Fruit fly (Drosophila melanogaster) whole organism, embryonic: ENCODE data around the gene CG44271.
A peak's percentile ranks its signal among the peaks of the same experiment; 100 is the strongest.

Experiments used
- Bgb ChIP-seq: fragments of 200-800 bp; sonication (Bioruptor generic); IDR thresholded peaks from 2 replicates; pipeline ENCODE4 v1.3.6; 2022; ENCODE audit warnings: missing biosample characterization, missing genetic modification characterization; ENCODE audit not compliant: partially characterized antibody
- CG11456 ChIP-seq: fragments of 200-800 bp; sonication (Bioruptor generic); IDR thresholded peaks from 3 replicates; pipeline ENCODE4 v1.3.6; 2022; ENCODE audit warnings: missing biosample characterization, missing genetic modification characterization
- CG11695 ChIP-seq: fragments of 200-800 bp; sonication (Bioruptor generic); IDR thresholded peaks from 3 replicates; pipeline ENCODE4 v1.3.6; 2022; ENCODE audit warnings: missing biosample characterization, missing genetic modification characterization
- CG13287 ChIP-seq: fragments of 200-800 bp; sonication (Bioruptor generic); IDR thresholded peaks from 2 replicates; pipeline ENCODE4 v1.3.6; 2022; ENCODE audit warnings: missing biosample characterization, missing genetic modification characterization; ENCODE audit not compliant: partially characterized antibody
- CG13894 ChIP-seq: fragments of 200-800 bp; sonication (Bioruptor generic); optimal IDR thresholded peaks from 3 replicates; lab custom pipeline; 2018; ENCODE audit warnings: missing biosample characterization, mild to moderate bottlenecking, missing genetic modification characterization, moderate library complexity
- CG15073 ChIP-seq: fragments of 200-800 bp; sonication (Bioruptor generic); optimal IDR thresholded peaks from 2 replicates; lab custom pipeline; 2016; ENCODE audit warnings: missing biosample characterization, missing genetic modification characterization
- CG1603 ChIP-seq: fragments of 200-800 bp; sonication (Bioruptor generic); optimal IDR thresholded peaks from 2 replicates; lab custom pipeline; 2019; ENCODE audit warnings: missing biosample characterization, mild to moderate bottlenecking, missing genetic modification characterization, moderate library complexity
- CG16779 ChIP-seq: fragments of 200-800 bp; sonication (Bioruptor generic); IDR thresholded peaks from 2 replicates; pipeline ENCODE4 v1.3.6; 2022; ENCODE audit warnings: missing biosample characterization, missing genetic modification characterization
- CG17359 ChIP-seq: fragments of 200-800 bp; sonication (Bioruptor generic); optimal IDR thresholded peaks from 3 replicates; lab custom pipeline; 2018; ENCODE audit warnings: missing biosample characterization, mild to moderate bottlenecking, missing genetic modification characterization, moderate library complexity
- CG2875 ChIP-seq: fragments of 200-800 bp; sonication (Bioruptor generic); optimal IDR thresholded peaks from 2 replicates; lab custom pipeline; 2017; ENCODE audit warnings: missing biosample characterization, mild to moderate bottlenecking, missing genetic modification characterization, missing genetic modification reagents
- CG30403 ChIP-seq: fragments of 200-800 bp; sonication (Bioruptor generic); optimal IDR thresholded peaks from 3 replicates; lab custom pipeline; 2016; ENCODE audit warnings: missing biosample characterization, missing genetic modification characterization
- CG31365 ChIP-seq: fragments of 200-800 bp; sonication (Bioruptor generic); optimal IDR thresholded peaks from 2 replicates; lab custom pipeline; 2018; ENCODE audit warnings: missing biosample characterization, mild to moderate bottlenecking, missing genetic modification characterization
- CG3407 ChIP-seq: fragments of 200-800 bp; sonication (Bioruptor generic); optimal IDR thresholded peaks from 2 replicates; lab custom pipeline; 2018; ENCODE audit warnings: missing biosample characterization, mild to moderate bottlenecking, missing genetic modification characterization
- CG34224 ChIP-seq: fragments of 200-800 bp; sonication (Bioruptor generic); IDR thresholded peaks from 3 replicates; pipeline ENCODE4 v1.3.6; 2022; ENCODE audit warnings: missing biosample characterization, missing genetic modification characterization; ENCODE audit not compliant: partially characterized antibody
- CG3995 ChIP-seq: fragments of 200-800 bp; sonication (Bioruptor generic); optimal IDR thresholded peaks from 3 replicates; lab custom pipeline; 2016; ENCODE audit warnings: missing biosample characterization, missing genetic modification characterization
- CG4404 ChIP-seq: fragments of 200-800 bp; sonication (Bioruptor generic); IDR thresholded peaks from 2 replicates; pipeline ENCODE4 v1.3.6; 2022; ENCODE audit warnings: missing biosample characterization, missing genetic modification characterization
- CG8281 ChIP-seq: fragments of 200-800 bp; sonication (Bioruptor generic); optimal IDR thresholded peaks from 2 replicates; lab custom pipeline; 2018; ENCODE audit warnings: missing biosample characterization, mild to moderate bottlenecking, missing genetic modification characterization, moderate library complexity
- CG8290 ChIP-seq, 3 experiments: fragments of 200-800 bp; sonication (Bioruptor generic); optimal IDR thresholded peaks; 2 replicates each; lab custom pipeline; 2016 to 2019; ENCODE audit warnings: missing biosample characterization in 3 of 3, missing genetic modification characterization in 3 of 3, mild to moderate bottlenecking in 2 of 3, moderate library complexity in 1 of 3
- CG8765 ChIP-seq: fragments of 200-800 bp; sonication (Bioruptor generic); IDR thresholded peaks from 2 replicates; pipeline ENCODE4 v1.3.6; 2022; ENCODE audit warnings: missing biosample characterization, missing genetic modification characterization
- Hey ChIP-seq: fragments of 200-800 bp; sonication (Bioruptor generic); optimal IDR thresholded peaks from 3 replicates; lab custom pipeline; 2018; ENCODE audit warnings: missing biosample characterization, mild to moderate bottlenecking, missing genetic modification characterization
- Jarid2 ChIP-seq: fragments of 200-800 bp; sonication (Bioruptor generic); optimal IDR thresholded peaks from 3 replicates; lab custom pipeline; 2017; ENCODE audit warnings: mild to moderate bottlenecking, missing biosample characterization, missing genetic modification reagents, missing genetic modification characterization
- Lhr ChIP-seq: fragments of 200-800 bp; sonication (Bioruptor generic); optimal IDR thresholded peaks from 3 replicates; lab custom pipeline; 2017; ENCODE audit warnings: mild to moderate bottlenecking, missing biosample characterization, missing genetic modification reagents, missing genetic modification characterization
- Med ChIP-seq: fragments of 200-800 bp; sonication (Bioruptor generic); peaks from one replicate; lab custom pipeline; 2016; ENCODE audit warnings: missing biosample characterization, missing genetic modification characterization, mild to moderate bottlenecking, inconsistent platforms, moderate library complexity
- NK7.1 ChIP-seq: fragments of 200-800 bp; sonication (Bioruptor generic); optimal IDR thresholded peaks from 3 replicates; lab custom pipeline; 2016; ENCODE audit warnings: missing biosample characterization, missing genetic modification characterization
- Nf-YA ChIP-seq: fragments of 200-800 bp; sonication (Bioruptor generic); IDR thresholded peaks from 2 replicates; pipeline ENCODE4 v1.3.6; 2022; ENCODE audit warnings: missing biosample characterization, missing genetic modification characterization
- Pdp1 ChIP-seq, 2 experiments: fragments of 200-800 bp; sonication (Bioruptor generic); optimal IDR thresholded peaks; 3 replicates each; lab custom pipeline; 2016; ENCODE audit warnings: missing biosample characterization in 2 of 2, missing genetic modification characterization in 2 of 2, mild to moderate bottlenecking in 1 of 2, moderate library complexity in 1 of 2
- Ssrp ChIP-seq: fragments of 200-800 bp; sonication (Bioruptor generic); optimal IDR thresholded peaks from 2 replicates; lab custom pipeline; 2018; ENCODE audit warnings: missing biosample characterization, mild to moderate bottlenecking, missing genetic modification characterization, moderate library complexity
- TFAM ChIP-seq: fragments of 200-800 bp; sonication (Bioruptor generic); optimal IDR thresholded peaks from 2 replicates; lab custom pipeline; 2017; ENCODE audit warnings: missing biosample characterization, missing genetic modification characterization, inconsistent platforms
- Usf ChIP-seq: fragments of 200-800 bp; sonication (Bioruptor generic); optimal IDR thresholded peaks from 2 replicates; lab custom pipeline; 2017; ENCODE audit warnings: missing genotype, missing biosample characterization, missing genetic modification characterization
- al ChIP-seq: fragments of 200-800 bp; sonication (Bioruptor generic); IDR thresholded peaks from 2 replicates; pipeline ENCODE4 v1.3.6; 2022; ENCODE audit warnings: missing biosample characterization, missing genetic modification characterization
- ap ChIP-seq: fragments of 200-800 bp; sonication (Bioruptor generic); IDR thresholded peaks from 2 replicates; pipeline ENCODE4 v1.3.6; 2022; ENCODE audit warnings: missing biosample characterization, missing genetic modification characterization
- ara ChIP-seq: fragments of 200-800 bp; sonication (Bioruptor generic); IDR thresholded peaks from 2 replicates; pipeline ENCODE4 v1.3.6; 2022; ENCODE audit warnings: missing biosample characterization, missing genetic modification characterization
- ato ChIP-seq: fragments of 200-800 bp; sonication (Bioruptor generic); IDR thresholded peaks from 2 replicates; pipeline ENCODE4 v1.3.6; 2022; ENCODE audit warnings: missing biosample characterization, missing genetic modification characterization; ENCODE audit not compliant: partially characterized antibody
- bbx ChIP-seq: fragments of 200-800 bp; sonication (Bioruptor generic); IDR thresholded peaks from 2 replicates; pipeline ENCODE4 v1.3.6; 2022; ENCODE audit warnings: missing biosample characterization, missing genetic modification characterization; ENCODE audit not compliant: partially characterized antibody
- chinmo ChIP-seq: fragments of 200-800 bp; sonication (Bioruptor generic); IDR thresholded peaks from 4 replicates; pipeline ENCODE4 v1.3.6; 2022; ENCODE audit warnings: missing biosample characterization, missing genetic modification characterization; ENCODE audit not compliant: partially characterized antibody
- crol ChIP-seq: fragments of 200-800 bp; sonication (Bioruptor generic); IDR thresholded peaks from 2 replicates; pipeline ENCODE4 v1.3.6; 2022; ENCODE audit warnings: missing biosample characterization, missing genetic modification characterization
- dimm ChIP-seq: fragments of 200-800 bp; sonication (Bioruptor generic); IDR thresholded peaks from 2 replicates; pipeline ENCODE4 v1.3.6; 2022; ENCODE audit warnings: missing biosample characterization, missing genetic modification characterization
- dysf ChIP-seq: fragments of 200-800 bp; sonication (Bioruptor generic); IDR thresholded peaks from 3 replicates; pipeline ENCODE4 v1.3.6; 2022; ENCODE audit warnings: missing biosample characterization, missing genetic modification characterization
- eve ChIP-seq, 2 experiments: fragments of >200 bp; optimal IDR thresholded peaks; 2 replicates each; lab custom pipeline; 2017; ENCODE audit warnings: missing biosample characterization in 2 of 2, missing genetic modification characterization in 2 of 2
- gce ChIP-seq: fragments of 200-800 bp; sonication (Bioruptor generic); IDR thresholded peaks from 3 replicates; pipeline ENCODE4 v1.3.6; 2022; ENCODE audit warnings: missing biosample characterization, missing genetic modification characterization
- gsb ChIP-seq: fragments of 200-800 bp; sonication (Bioruptor generic); IDR thresholded peaks from 2 replicates; pipeline ENCODE4 v1.3.6; 2022; ENCODE audit warnings: missing biosample characterization, missing genetic modification characterization
- h ChIP-seq: fragments of >200 bp; optimal IDR thresholded peaks from 2 replicates; lab custom pipeline; 2017
- hb ChIP-seq: fragments of 200-800 bp; sonication (Bioruptor generic); IDR thresholded peaks from 3 replicates; pipeline ENCODE4 v1.3.6; 2022; ENCODE audit warnings: missing biosample characterization, missing genetic modification characterization; ENCODE audit not compliant: partially characterized antibody
- jumu ChIP-seq: fragments of 200-800 bp; sonication (Bioruptor generic); optimal IDR thresholded peaks from 3 replicates; lab custom pipeline; 2016; ENCODE audit warnings: missing biosample characterization, missing genetic modification characterization
- mirr ChIP-seq: fragments of 200-800 bp; sonication (Bioruptor generic); optimal IDR thresholded peaks from 3 replicates; lab custom pipeline; 2018; ENCODE audit warnings: missing biosample characterization, mild to moderate bottlenecking, missing genetic modification characterization
- scrt ChIP-seq: fragments of 200-800 bp; sonication (Bioruptor generic); optimal IDR thresholded peaks from 2 replicates; lab custom pipeline; 2018; ENCODE audit warnings: missing biosample characterization, mild to moderate bottlenecking, missing genetic modification characterization, moderate library complexity
- sens ChIP-seq: fragments of 200-800 bp; sonication (Bioruptor generic); peaks from one replicate; lab custom pipeline; 2016; ENCODE audit warnings: missing biosample characterization, missing genetic modification characterization
- unc-4 ChIP-seq: fragments of 200-800 bp; sonication (Bioruptor generic); IDR thresholded peaks from 2 replicates; pipeline ENCODE4 v1.3.6; 2022; ENCODE audit warnings: missing biosample characterization, missing genetic modification characterization; ENCODE audit not compliant: partially characterized antibody
- vfl ChIP-seq: fragments of 200-800 bp; sonication (Bioruptor generic); optimal IDR thresholded peaks from 2 replicates; lab custom pipeline; 2016; ENCODE audit warnings: missing biosample characterization, missing genetic modification characterization
- vnd ChIP-seq: fragments of 200-800 bp; sonication (Bioruptor generic); IDR thresholded peaks from 3 replicates; pipeline ENCODE4 v1.3.6; 2022; ENCODE audit warnings: missing biosample characterization, missing genetic modification characterization; ENCODE audit not compliant: partially characterized antibody
- z ChIP-seq: fragments of 200-800 bp; sonication (Bioruptor generic); IDR thresholded peaks from 3 replicates; pipeline ENCODE4 v1.3.6; 2022; ENCODE audit warnings: missing biosample characterization, missing genetic modification characterization

The CG44271 gene

DNA sequence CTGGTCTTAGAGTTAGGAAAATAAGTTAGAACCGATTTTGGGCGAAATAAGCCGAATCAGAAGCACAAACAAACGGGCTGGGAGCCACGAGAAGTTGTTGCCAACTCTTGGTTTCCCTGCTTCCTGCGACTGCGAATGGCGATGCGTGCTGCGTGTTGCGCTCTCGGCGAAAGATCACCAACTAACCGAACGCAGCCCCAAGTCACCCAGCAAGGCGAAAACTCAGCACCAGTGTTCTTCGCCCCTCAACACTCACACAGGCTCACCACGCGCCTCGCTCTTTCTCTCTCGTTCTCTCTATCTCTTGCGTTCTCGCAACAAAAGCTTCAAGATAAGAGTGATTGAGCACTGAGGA lies 38.9 kb upstream of the CG44271 start, which contains the start of gene nrv1 (continued):
- TF ChIP-seq hb (0 out of 3 replicates have a peak, but pooled peaks have one; percentile 28), bbx (GFP tag; lab: Robert Waterston, UW) (peak; percentile 69), al (no peak), unc-4 (peak; percentile 38; the same call in 1 of the 2 replicates), z (GFP tag; lab: Robert Waterston, UW) (peak; percentile 84), ara (no peak), jumu (GFP tag; lab: Kevin White, UChicago) (no peak), CG3407 (GFP tag; lab: Kevin White, UChicago) (no peak), CG4404 (GFP tag; lab: Robert Waterston, UW) (no peak), chinmo (peak; percentile 85; the same call in 2 of the 4 replicates), CG17359 (tag; lab: Kevin White, UChicago) (no peak), CG13287 (peak; percentile 56), ato (GFP tag; lab: Robert Waterston, UW) (peak; percentile 51; the same call in 1 of the 2 replicates), CG30403 (GFP tag; lab: Kevin White, UChicago) (no peak), CG8290 (GFP tag; optimal IDR thresholded peaks at IDR 0.05; lab: Kevin White, UChicago) (no peak), CG8290 (tag; optimal IDR thresholded peaks at IDR 0.05; lab: Kevin White, UChicago) (peak in 1 of 2 experiments; percentile 28), CG1603 (tag; lab: Kevin White, UChicago) (no peak), Jarid2 (GFP tag; lab: Kevin White, UChicago) (peak; percentile 91), Bgb (peak; percentile 63; the same call in 1 of the 2 replicates), CG34224 (peak; percentile 21; the same call in 1 of the 3 replicates)

- TF ChIP-seq Hey (tag; lab: Kevin White, UChicago) (peak; percentile 32), Lhr (GFP tag; lab: Kevin White, UChicago) (no peak), h (lab: Kevin White, UChicago) (no peak), scrt (GFP tag; lab: Kevin White, UChicago) (no peak), gsb (GFP tag; lab: Robert Waterston, UW) (no peak), sens (GFP tag; lab: Kevin White, UChicago) (no peak), Nf-YA (GFP tag; lab: Robert Waterston, UW) (no peak), vnd (GFP tag; lab: Robert Waterston, UW) (no peak), vfl (no peak), CG3995 (GFP tag; lab: Kevin White, UChicago) (no peak), dimm (no peak), CG8281 (tag; lab: Kevin White, UChicago) (no peak), NK7.1 (no peak), crol (GFP tag; lab: Robert Waterston, UW) (0 out of 2 replicates have a peak, but pooled peaks have one; percentile 13), mirr (GFP tag; lab: Kevin White, UChicago) (no peak), CG2875 (GFP tag; lab: Kevin White, UChicago) (no peak), CG13894 (tag; lab: Kevin White, UChicago) (peak; percentile 4), CG11695 (GFP tag; lab: Robert Waterston, UW) (no peak), Pdp1 (GFP tag; optimal IDR thresholded peaks at IDR 0.05; lab: Kevin White, UChicago) (peak in 1 of 2 experiments; percentile 29), dysf (GFP tag; lab: Robert Waterston, UW) (no peak), eve (GFP tag; optimal IDR thresholded peaks at IDR 0.05; lab: Kevin White, UChicago) (peak in 1 of 2 experiments; percentile 18), CG31365 (tag; lab: Kevin White, UChicago) (no peak), CG16779 (no peak), Usf (GFP tag; lab: Kevin White, UChicago) (no peak), CG13287 (no peak), ap (GFP tag; lab: Robert Waterston, UW) (no peak), CG11456 (no peak), gce (no peak), Ssrp (tag; lab: Kevin White, UChicago) (no peak), CG15073 (no peak), TFAM (GFP tag; lab: Kevin White, UChicago) (no peak), Med (GFP tag; lab: Kevin White, UChicago) (peak; percentile 27), CG8765 (GFP tag; lab: Robert Waterston, UW) (no peak)
Observed at dm6 chr2L:6785583-6785982, 37.9 kb upstream of the CG44271 start.
